Worm (Caenorhabditis elegans) whole organism, mixed stage, embryonic: ENCODE measurements around the gene srh-298.
"Not testable (repeated sequence)": the region's sequence is repeated elsewhere in the genome, so short reads cannot be mapped to it uniquely, and the experiment has no call there.

Experiments used
- M03D4.4 ChIP-seq: sonication (generic microtip); optimal IDR thresholded peaks from 2 replicates; lab custom pipeline; 2017; ENCODE audit warnings: mild to moderate bottlenecking, missing genetic modification characterization, missing compliant biosample characterization
- bed-3 ChIP-seq: fragments of 200-800 bp; sonication (Bioruptor generic); optimal IDR thresholded peaks from 3 replicates; lab custom pipeline; 2018; ENCODE audit warnings: mild to moderate bottlenecking, missing genetic modification characterization, moderate library complexity, missing compliant biosample characterization
- blmp-1 ChIP-seq: fragments of 150-350 bp; optimal IDR thresholded peaks from 2 replicates; lab custom pipeline; 2014; ENCODE audit warnings: missing biosample characterization, missing genetic modification characterization
- ceh-39 ChIP-seq: fragments of 150-350 bp; optimal IDR thresholded peaks from 2 replicates; lab custom pipeline; 2014; ENCODE audit warnings: missing biosample characterization, missing genetic modification characterization
- ceh-83 ChIP-seq: fragments of 200-800 bp; sonication (Bioruptor generic); optimal IDR thresholded peaks from 2 replicates; lab custom pipeline; 2018; ENCODE audit warnings: mild to moderate bottlenecking, missing genetic modification characterization, missing compliant biosample characterization
- ces-1 ChIP-seq: fragments of 150-350 bp; optimal IDR thresholded peaks from 2 replicates; lab custom pipeline; 2014; ENCODE audit warnings: missing biosample characterization, missing genetic modification reagents, missing genetic modification characterization
- cnd-1 ChIP-seq: fragments of 200-800 bp; sonication (Bioruptor generic); optimal IDR thresholded peaks from 2 replicates; lab custom pipeline; 2018; ENCODE audit warnings: mild to moderate bottlenecking, missing genetic modification characterization, missing compliant biosample characterization
- drap-1 ChIP-seq: fragments of 200-800 bp; sonication (Bioruptor generic); optimal IDR thresholded peaks from 3 replicates; lab custom pipeline; 2018; ENCODE audit warnings: mild to moderate bottlenecking, missing genetic modification characterization, missing compliant biosample characterization
- elt-3 ChIP-seq: fragments of 150-350 bp; optimal IDR thresholded peaks from 2 replicates; lab custom pipeline; 2014; ENCODE audit warnings: missing biosample characterization, missing genetic modification characterization
- ham-2 ChIP-seq: fragments of 200-800 bp; sonication (Bioruptor generic); optimal IDR thresholded peaks from 2 replicates; lab custom pipeline; 2018; ENCODE audit warnings: mild to moderate bottlenecking, missing genetic modification characterization, missing compliant biosample characterization
- hlh-1 ChIP-seq: fragments of 150-350 bp; optimal IDR thresholded peaks from 2 replicates; lab custom pipeline; 2014; ENCODE audit warnings: missing biosample characterization, missing genetic modification reagents, missing genetic modification characterization
- lin-13 ChIP-seq: fragments of 150-350 bp; optimal IDR thresholded peaks from 2 replicates; lab custom pipeline; 2014; ENCODE audit warnings: missing biosample characterization, missing genetic modification characterization
- lin-32 ChIP-seq: fragments of 200-800 bp; sonication (Bioruptor generic); optimal IDR thresholded peaks from 2 replicates; lab custom pipeline; 2018; ENCODE audit warnings: mild to moderate bottlenecking, missing genetic modification characterization, missing compliant biosample characterization
- lsy-2 ChIP-seq: fragments of 150-350 bp; optimal IDR thresholded peaks from 2 replicates; lab custom pipeline; 2014; ENCODE audit warnings: missing biosample characterization, missing genetic modification characterization
- mep-1 ChIP-seq: fragments of 150-350 bp; optimal IDR thresholded peaks from 2 replicates; lab custom pipeline; 2017; ENCODE audit warnings: missing biosample characterization, missing genetic modification reagents, missing genetic modification characterization, inconsistent platforms
- nhr-12 ChIP-seq: fragments of 150-350 bp; optimal IDR thresholded peaks from 2 replicates; lab custom pipeline; 2014; ENCODE audit warnings: missing biosample characterization, missing genetic modification characterization
- nhr-2 ChIP-seq: fragments of 150-350 bp; optimal IDR thresholded peaks from 2 replicates; lab custom pipeline; 2014; ENCODE audit warnings: missing biosample characterization, missing genetic modification characterization
- nhr-237 ChIP-seq: fragments of 150-350 bp; optimal IDR thresholded peaks from 2 replicates; lab custom pipeline; 2014; ENCODE audit warnings: missing biosample characterization, missing genetic modification characterization
- nhr-28 ChIP-seq: fragments of 150-350 bp; optimal IDR thresholded peaks from 2 replicates; lab custom pipeline; 2014; ENCODE audit warnings: missing biosample characterization, missing genetic modification characterization
- nhr-76 ChIP-seq: sonication (generic microtip); optimal IDR thresholded peaks from 2 replicates; lab custom pipeline; 2017; ENCODE audit warnings: missing biosample characterization, missing genetic modification characterization
- pha-4 ChIP-seq: fragments of 150-350 bp; optimal IDR thresholded peaks from 2 replicates; lab custom pipeline; 2018; ENCODE audit warnings: missing biosample characterization, missing genetic modification reagents, missing genetic modification characterization
- sem-2 ChIP-seq: fragments of 200-800 bp; sonication (Bioruptor generic); optimal IDR thresholded peaks from 2 replicates; lab custom pipeline; 2018; ENCODE audit warnings: mild to moderate bottlenecking, missing genetic modification characterization, missing compliant biosample characterization
- sptf-1 ChIP-seq: sonication (generic microtip); optimal IDR thresholded peaks from 2 replicates; lab custom pipeline; 2017; ENCODE audit warnings: mild to moderate bottlenecking, missing genetic modification characterization, moderate library complexity, missing compliant biosample characterization
- tbx-8 ChIP-seq: fragments of 200-800 bp; sonication (Bioruptor generic); optimal IDR thresholded peaks from 2 replicates; lab custom pipeline; 2018; ENCODE audit warnings: mild to moderate bottlenecking, missing genetic modification characterization, moderate library complexity, missing compliant biosample characterization
- unc-120 ChIP-seq: sonication (generic microtip); optimal IDR thresholded peaks from 2 replicates; lab custom pipeline; 2017; ENCODE audit warnings: missing genetic modification characterization, missing compliant biosample characterization; ENCODE audit not compliant: poor library complexity, severe bottlenecking
- unc-62 ChIP-seq: fragments of 150-350 bp; optimal IDR thresholded peaks from 2 replicates; lab custom pipeline; 2014; ENCODE audit warnings: missing biosample characterization, missing genetic modification reagents, missing genetic modification characterization
- ztf-11 ChIP-seq: fragments of 150-350 bp; optimal IDR thresholded peaks from 2 replicates; lab custom pipeline; 2014; ENCODE audit warnings: missing biosample characterization, missing genetic modification characterization

The srh-298 gene

DNA sequence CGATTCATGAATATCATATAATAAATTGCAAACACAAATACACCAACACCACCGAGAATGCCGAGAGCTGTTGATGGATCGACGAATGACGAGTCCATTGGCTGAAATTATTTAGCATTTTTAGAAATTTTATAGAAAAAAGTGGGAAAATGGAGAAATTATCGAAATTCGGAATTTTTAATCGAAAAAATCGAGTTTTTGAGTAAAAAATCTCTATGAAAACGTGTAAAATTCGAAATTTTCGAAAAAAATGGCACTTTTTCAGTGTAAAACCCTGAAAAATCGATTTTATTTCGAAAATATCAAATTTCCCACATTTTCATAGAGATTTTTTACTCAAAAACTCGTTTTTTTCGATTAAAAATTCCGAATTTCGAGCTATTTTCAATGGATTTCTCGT, 37.2 kb downstream of the srh-298 start, which contains the start of gene tcc-1:
TSS of gene tcc-1 (minus strand) at position 101 of the 400 bp plus-strand sequence.
- no peak for TF ChIP-seq M03D4.4 (tag; lab: Kevin White, UChicago)
- no peak for TF ChIP-seq nhr-12
- TF ChIP-seq nhr-237: no peak
- no peak for TF ChIP-seq drap-1 (GFP tag; lab: Kevin White, UChicago)
- TF ChIP-seq lsy-2 (tag; lab: Kevin White, UChicago): no peak
- TF ChIP-seq sptf-1 (tag; lab: Kevin White, UChicago): no peak
- TF ChIP-seq lin-13 (tag; lab: Kevin White, UChicago): no peak
- no peak for TF ChIP-seq tbx-8 (GFP tag; lab: Kevin White, UChicago)
- no peak for TF ChIP-seq elt-3 (tag; lab: Kevin White, UChicago)
- TF ChIP-seq ces-1 (GFP tag; lab: Kevin White, UChicago): no peak
- no peak for TF ChIP-seq ceh-83 (GFP tag; lab: Kevin White, UChicago)
- TF ChIP-seq ceh-39 (tag; lab: Kevin White, UChicago): no peak
- no peak for TF ChIP-seq ham-2 (GFP tag; lab: Kevin White, UChicago)
- TF ChIP-seq pha-4 (tag; lab: Kevin White, UChicago): no peak
- TF ChIP-seq nhr-28 (tag; lab: Kevin White, UChicago): no peak
- TF ChIP-seq cnd-1 (tag; lab: Kevin White, UChicago): no peak
- no peak for TF ChIP-seq mep-1 (tag; lab: Kevin White, UChicago)
- no peak for TF ChIP-seq nhr-76

DNA sequence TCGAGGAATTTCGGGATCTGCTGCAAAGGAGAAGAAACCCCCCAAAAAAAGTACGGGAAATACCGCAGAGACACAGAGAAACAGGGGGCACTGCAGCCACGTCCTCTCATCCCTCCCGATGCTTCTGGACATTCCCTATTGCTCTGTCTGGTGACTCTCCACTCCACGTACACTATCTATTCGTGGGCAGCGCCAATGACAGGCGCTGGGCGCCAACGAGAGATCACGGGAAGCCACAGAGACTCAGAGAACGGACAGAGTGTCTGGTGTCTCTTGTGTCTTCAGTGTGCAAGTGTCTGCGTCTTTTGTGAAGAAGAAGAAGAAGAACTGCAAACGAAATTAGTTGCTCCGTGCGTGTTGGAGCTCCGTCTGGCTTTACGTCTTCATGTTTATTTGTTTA, 39.2 kb downstream of the srh-298 start:
- TF ChIP-seq nhr-2 (tag; lab: Kevin White, UChicago): no peak
- no peak for TF ChIP-seq ceh-83 (GFP tag; lab: Kevin White, UChicago)
- peak; percentile 42 for TF ChIP-seq ham-2 (GFP tag; lab: Kevin White, UChicago)
- peak; percentile 37 for TF ChIP-seq pha-4 (tag; lab: Kevin White, UChicago)
- peak; percentile 44 for TF ChIP-seq lsy-2 (tag; lab: Kevin White, UChicago)
- peak; percentile 78 for TF ChIP-seq drap-1 (GFP tag; lab: Kevin White, UChicago)
- peak; percentile 73 for TF ChIP-seq unc-62 (GFP tag; lab: Kevin White, UChicago)
- TF ChIP-seq unc-120 (tag; lab: Kevin White, UChicago): peak; percentile 86
- TF ChIP-seq sptf-1 (tag; lab: Kevin White, UChicago): no peak
- peak; percentile 98 for TF ChIP-seq ces-1 (GFP tag; lab: Kevin White, UChicago)
- TF ChIP-seq hlh-1 (tag; lab: Kevin White, UChicago): peak; percentile 82
- peak; percentile 74 for TF ChIP-seq nhr-237

DNA sequence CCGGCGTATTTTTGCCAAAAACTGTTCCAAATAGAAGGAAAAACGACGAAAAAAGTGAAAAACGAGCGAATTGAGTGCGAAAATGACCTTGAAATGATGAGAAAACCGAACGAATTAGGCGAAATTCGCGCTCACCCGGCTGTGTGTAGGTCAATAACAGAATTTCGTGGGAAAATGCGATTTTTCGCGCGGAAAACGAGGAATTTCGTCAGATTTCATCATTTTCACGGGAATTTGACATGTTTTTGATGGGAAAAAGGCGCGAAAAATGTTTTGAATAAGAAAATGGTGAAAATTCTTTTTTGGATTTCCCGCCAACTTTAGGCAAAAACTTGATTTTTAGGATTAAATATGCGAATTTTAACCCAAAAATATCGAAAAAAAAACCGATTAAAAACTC, 40.4 kb downstream of the srh-298 start:
- TF ChIP-seq lin-32 (GFP tag; lab: Kevin White, UChicago) (no peak), nhr-76 (no peak), blmp-1 (tag; lab: Kevin White, UChicago) (no peak), nhr-237 (no peak), elt-3 (tag; lab: Kevin White, UChicago) (no peak), hlh-1 (tag; lab: Kevin White, UChicago) (no peak), nhr-12 (no peak), nhr-28 (tag; lab: Kevin White, UChicago) (no peak), lsy-2 (tag; lab: Kevin White, UChicago) (no peak), pha-4 (tag; lab: Kevin White, UChicago) (no peak), drap-1 (GFP tag; lab: Kevin White, UChicago) (no peak), ztf-11 (tag; lab: Kevin White, UChicago) (no peak), ces-1 (GFP tag; lab: Kevin White, UChicago) (no peak), sem-2 (GFP tag; lab: Kevin White, UChicago) (no peak), ceh-83 (GFP tag; lab: Kevin White, UChicago) (no peak)

DNA sequence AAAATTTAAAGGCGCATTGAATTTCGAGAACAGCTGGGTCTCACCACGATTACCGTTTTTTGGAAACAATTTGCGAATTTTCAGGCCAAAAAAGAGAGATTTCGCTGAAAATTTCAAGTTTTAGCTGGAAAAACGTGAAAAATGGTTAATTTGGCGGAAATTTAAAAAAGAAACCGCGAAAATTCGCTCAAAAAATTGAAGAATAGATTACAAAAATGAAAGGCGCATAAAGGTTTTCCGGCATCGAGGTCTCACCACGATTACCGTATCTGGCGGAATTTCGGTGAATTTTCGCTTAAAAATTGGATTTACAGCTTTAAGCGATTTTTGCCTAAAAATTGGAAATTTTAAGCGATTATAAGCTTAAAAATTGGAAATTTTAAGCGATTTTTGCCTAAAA, 40.9 kb downstream of the srh-298 start:
- TF ChIP-seq ceh-83 (GFP tag; lab: Kevin White, UChicago) (no peak), hlh-1 (tag; lab: Kevin White, UChicago) (no peak), ztf-11 (tag; lab: Kevin White, UChicago) (no peak), sptf-1 (tag; lab: Kevin White, UChicago) (no peak)

DNA sequence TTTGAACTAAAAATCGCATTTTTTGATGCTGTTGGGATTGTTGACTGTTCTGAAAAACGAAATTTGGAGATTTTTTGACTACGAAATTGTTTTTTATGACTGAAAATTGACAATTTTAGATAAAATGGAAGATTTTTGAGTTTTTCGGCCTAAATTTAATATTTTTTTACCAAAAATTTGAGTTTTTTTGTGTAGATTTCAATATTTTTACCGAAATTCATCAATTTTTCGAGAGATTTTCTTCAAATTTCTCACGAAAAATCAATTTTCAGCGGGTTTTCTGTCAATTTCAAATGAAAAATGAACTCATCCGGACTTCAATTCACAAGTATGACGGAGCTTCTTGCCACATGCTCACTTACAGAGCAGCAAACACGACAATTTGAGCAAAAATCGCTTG, 46.6 kb downstream of the srh-298 start, which contains the start of gene Y59A8A.8:
TSS of gene Y59A8A.8 (plus strand) at position 301 of the 400 bp plus-strand sequence.
- not testable (repeated sequence) for TF ChIP-seq ztf-11, lin-13, pha-4 (tag; lab: Kevin White, UChicago)

DNA sequence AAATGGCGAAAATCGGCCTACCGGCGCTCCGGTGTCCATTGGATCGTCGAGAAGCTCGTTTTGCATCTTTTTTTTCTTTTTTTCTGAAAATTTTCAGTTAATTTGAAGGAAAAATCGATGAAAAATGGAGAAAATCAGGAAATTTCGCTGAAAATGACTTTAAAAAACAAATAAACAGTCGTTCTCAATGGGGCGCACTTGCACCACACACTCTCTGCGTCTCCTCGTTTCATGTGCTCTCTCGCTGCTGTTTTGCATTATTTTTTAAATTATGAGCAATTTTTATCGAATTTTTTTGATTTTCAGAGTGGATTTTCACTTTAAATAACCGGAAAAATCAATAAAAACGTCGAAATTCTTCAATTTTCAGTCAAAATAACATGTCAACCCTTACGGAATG, 51.9 kb downstream of the srh-298 start, which contains the start of gene csn-1:
TSS of gene csn-1 (minus strand) at position 83 of the 400 bp plus-strand sequence.
- TF ChIP-seq nhr-28 (tag; lab: Kevin White, UChicago) (no peak), ces-1 (GFP tag; lab: Kevin White, UChicago) (no peak), bed-3 (no peak), sem-2 (GFP tag; lab: Kevin White, UChicago) (no peak), unc-62 (GFP tag; lab: Kevin White, UChicago) (no peak)
